Fruit fly (Drosophila melanogaster) whole organism, prepupa: ENCODE data around the gene Z600.

Experiments
- Blimp-1 ChIP-seq: fragments of 200-800 bp; sonication (Bioruptor generic); optimal IDR thresholded peaks from 3 replicates; lab custom pipeline; 2017; ENCODE audit warnings: missing biosample characterization, missing genetic modification characterization, mild to moderate bottlenecking, moderate library complexity, missing genetic modification reagents
- CG11294 ChIP-seq: fragments of 200-800 bp; sonication (Bioruptor generic); IDR thresholded peaks from 2 replicates; pipeline ENCODE4 v1.3.6; 2022; ENCODE audit warnings: missing biosample characterization, missing genetic modification characterization
- CG16779 ChIP-seq: fragments of 200-800 bp; sonication (Bioruptor generic); optimal IDR thresholded peaks from 3 replicates; lab custom pipeline; 2017; ENCODE audit warnings: missing biosample characterization, mild to moderate bottlenecking, missing genetic modification characterization
- CG6163 ChIP-seq: fragments of 200-800 bp; sonication (Bioruptor generic); IDR thresholded peaks from 3 replicates; pipeline ENCODE4 v1.3.6; 2022; ENCODE audit warnings: missing biosample characterization, missing genetic modification characterization
- CG6854 ChIP-seq: fragments of 200-800 bp; sonication (Bioruptor generic); optimal IDR thresholded peaks from 2 replicates; lab custom pipeline; 2017; ENCODE audit warnings: missing biosample characterization, mild to moderate bottlenecking, missing genetic modification characterization
- CG8119 ChIP-seq: fragments of 200-800 bp; sonication (Bioruptor generic); IDR thresholded peaks from 3 replicates; pipeline ENCODE4 v1.3.6; 2022; ENCODE audit warnings: missing biosample characterization, missing genetic modification characterization
- Eip75B ChIP-seq: fragments of 200-800 bp; sonication (Bioruptor generic); optimal IDR thresholded peaks from 3 replicates; lab custom pipeline; 2016; ENCODE audit warnings: missing biosample characterization, missing genetic modification characterization
- Gug ChIP-seq: fragments of 200-800 bp; sonication (Bioruptor generic); IDR thresholded peaks from 2 replicates; pipeline ENCODE4 v1.3.6; 2022; ENCODE audit warnings: missing biosample characterization, missing genetic modification characterization
- Hr38 ChIP-seq: sonication (Bioruptor generic); optimal IDR thresholded peaks from 2 replicates; lab custom pipeline; 2016; ENCODE audit warnings: missing biosample characterization, missing genetic modification characterization
- Met ChIP-seq: fragments of 200-800 bp; sonication (Bioruptor generic); optimal IDR thresholded peaks from 3 replicates; lab custom pipeline; 2016; ENCODE audit warnings: missing biosample characterization, missing genetic modification characterization
- OdsH ChIP-seq: fragments of 200-800 bp; sonication (Bioruptor generic); optimal IDR thresholded peaks from 3 replicates; lab custom pipeline; 2016; ENCODE audit warnings: missing biosample characterization, missing genetic modification characterization
- achi ChIP-seq: fragments of 200-800 bp; sonication (Bioruptor generic); optimal IDR thresholded peaks from 3 replicates; lab custom pipeline; 2016; ENCODE audit warnings: missing biosample characterization, missing genetic modification characterization
- eg ChIP-seq: fragments of 200-800 bp; sonication (Bioruptor generic); IDR thresholded peaks from 3 replicates; pipeline ENCODE4 v1.3.6; 2022; ENCODE audit warnings: missing biosample characterization, missing genetic modification characterization
- topi ChIP-seq: fragments of 200-800 bp; sonication (Bioruptor generic); optimal IDR thresholded peaks from 3 replicates; lab custom pipeline; 2016; ENCODE audit warnings: missing biosample characterization, missing genetic modification characterization

- TF ChIP-seq Met (GFP tag; lab: Kevin White, UChicago): no peak
- no peak for TF ChIP-seq CG8119 (GFP tag; lab: Robert Waterston, UW)
- TF ChIP-seq CG11294 (GFP tag; lab: Robert Waterston, UW): no peak
- no peak for TF ChIP-seq CG16779
- TF ChIP-seq CG6163: no peak
- no peak for TF ChIP-seq topi (GFP tag; lab: Kevin White, UChicago)
- TF ChIP-seq CG6854 (GFP tag; lab: Kevin White, UChicago): no peak
- TF ChIP-seq eg (GFP tag; lab: Robert Waterston, UW): no peak
- TF ChIP-seq Hr38 (GFP tag; lab: Kevin White, UChicago): no peak
- no peak for TF ChIP-seq Blimp-1 (GFP tag; lab: Kevin White, UChicago)
- TF ChIP-seq achi (GFP tag; lab: Kevin White, UChicago): no peak
- TF ChIP-seq Gug (GFP tag; lab: Robert Waterston, UW): no peak
- no peak for TF ChIP-seq Eip75B (GFP tag; lab: Kevin White, UChicago)
- TF ChIP-seq OdsH (GFP tag; lab: Kevin White, UChicago): no peak
Observed at dm6 chr3L:15529143-15529542, 20.3 kb downstream of the Z600 start, which contains the start of gene obst-H.
